In the genomic region with DNA sequence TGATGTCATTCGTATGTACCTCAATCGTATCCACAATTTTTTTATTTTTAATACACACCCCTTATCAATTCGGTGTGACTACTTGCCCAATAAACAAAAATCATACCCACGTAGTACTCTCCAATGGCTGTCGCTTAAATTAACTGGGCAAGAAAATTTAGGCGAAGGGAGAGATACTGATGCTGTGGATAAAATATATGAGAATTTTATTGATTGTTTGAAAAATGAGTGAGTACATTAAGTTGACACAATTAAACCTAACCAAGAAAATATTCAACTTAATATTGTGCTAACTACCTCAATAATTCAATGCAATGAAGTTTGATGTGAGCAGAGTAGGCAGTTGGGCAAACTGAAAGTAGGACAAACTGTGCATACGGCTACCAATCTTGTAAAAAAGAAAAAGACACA, we compare ENCODE assay signal across 4 worm cellular contexts.
A peak's percentile ranks its signal among the peaks of the same experiment; 100 is the strongest.
TF ChIP-seq lines count a peak whose summit lies in the region.

No protein-coding gene starts in this region.

TF ChIP-seq in whole organism, L2 larva, 48 proteins besides CTCF, POLR2A, EP300 and RAD21 (continues in another document):
- TF ChIP-seq unc-62 (GFP tag; optimal IDR thresholded peaks at IDR 0.05; lab: Kevin White, UChicago) (peak; percentile 97), lsy-2 (tag; optimal IDR thresholded peaks at IDR 0.05; lab: Kevin White, UChicago) (peak; percentile 96 to 98), sma-3 (GFP tag; optimal IDR thresholded peaks at IDR 0.05; lab: Kevin White, UChicago) (peak; percentile 99), snpc-4 (tag; optimal IDR thresholded peaks at IDR 0.05; lab: Kevin White, UChicago) (peak; percentile 90), F13H6.1 (tag; optimal IDR thresholded peaks at IDR 0.05; lab: Kevin White, UChicago) (peak; percentile 99), crh-2 (tag; optimal IDR thresholded peaks at IDR 0.05; lab: Kevin White, UChicago) (peak; percentile 100), elt-1 (tag; optimal IDR thresholded peaks at IDR 0.05; lab: Kevin White, UChicago) (no peak), elt-3 (tag; optimal IDR thresholded peaks at IDR 0.05; lab: Kevin White, UChicago) (peak; percentile 86), ztf-11 (tag; optimal IDR thresholded peaks at IDR 0.05; lab: Kevin White, UChicago) (peak; percentile 86), ceh-82 (tag; optimal IDR thresholded peaks at IDR 0.05; lab: Kevin White, UChicago) (peak; percentile 96), ztf-4 (tag; optimal IDR thresholded peaks at IDR 0.05; lab: Kevin White, UChicago) (peak; percentile 98), peb-1 (tag; optimal IDR thresholded peaks at IDR 0.05; lab: Kevin White, UChicago) (peak; percentile 48), lin-39 (tag; optimal IDR thresholded peaks at IDR 0.05; lab: Kevin White, UChicago) (peak; percentile 99), nhr-25 (tag; optimal IDR thresholded peaks at IDR 0.05; lab: Kevin White, UChicago) (peak; percentile 99), mbf-1 (tag; optimal IDR thresholded peaks at IDR 0.05; lab: Kevin White, UChicago) (peak; percentile 79), lin-11 (tag; optimal IDR thresholded peaks at IDR 0.05; lab: Kevin White, UChicago) (peak; percentile 63), nhr-10 (tag; optimal IDR thresholded peaks at IDR 0.05; lab: Kevin White, UChicago) (peak; percentile 99), nhr-12 (tag; optimal IDR thresholded peaks at IDR 0.05; lab: Kevin White, UChicago) (peak; percentile 82), mdl-1 (tag; optimal IDR thresholded peaks at IDR 0.05; lab: Kevin White, UChicago) (peak; percentile 88 to 95), Y55F3AM.14 (GFP tag; optimal IDR thresholded peaks at IDR 0.05; lab: Kevin White, UChicago) (peak; percentile 96), dmd-4 (tag; optimal IDR thresholded peaks at IDR 0.05; lab: Kevin White, UChicago) (peak; percentile 86)

TF ChIP-seq in whole organism, L4 larva, 104 proteins besides CTCF, POLR2A, EP300 and RAD21 (continues in another document):
- TF ChIP-seq egl-27 (tag; optimal IDR thresholded peaks at IDR 0.05; lab: Kevin White, UChicago) (peak; percentile 73), daf-16 (GFP tag; optimal IDR thresholded peaks at IDR 0.05; lab: Kevin White, UChicago) (peak; percentile 98 to 99), daf-16 (tag; optimal IDR thresholded peaks at IDR 0.05; lab: Kevin White, UChicago) (peak; percentile 99), ama-1 (optimal IDR thresholded peaks at IDR 0.05; lab: Kevin White, UChicago) (no peak), gei-8 (GFP tag; optimal IDR thresholded peaks at IDR 0.05; lab: Kevin White, UChicago) (peak; percentile 78), daf-8 (GFP tag; IDR thresholded peaks at IDR 0.05; lab: Robert Waterston, UW) (0 out of 2 replicates have a peak, but pooled peaks have one; percentile 76), skn-1 (tag; optimal IDR thresholded peaks at IDR 0.05; lab: Kevin White, UChicago) (peak; percentile 49), nhr-41 (GFP tag; IDR thresholded peaks at IDR 0.05; lab: Robert Waterston, UW) (peak; percentile 75), ZK546.5 (tag; optimal IDR thresholded peaks at IDR 0.05; lab: Kevin White, UChicago) (peak; percentile 36 to 85), nhr-76 (tag; optimal IDR thresholded peaks at IDR 0.05; lab: Kevin White, UChicago) (peak; percentile 85), snpc-4 (tag; optimal IDR thresholded peaks at IDR 0.05; lab: Kevin White, UChicago) (no peak), attf-4 (tag; optimal IDR thresholded peaks at IDR 0.05; lab: Kevin White, UChicago) (peak; percentile 61), nhr-6 (tag; optimal IDR thresholded peaks at IDR 0.05; lab: Kevin White, UChicago) (peak; percentile 94), nhr-102 (tag; optimal IDR thresholded peaks at IDR 0.05; lab: Kevin White, UChicago) (peak; percentile 100), hif-1 (tag; optimal IDR thresholded peaks at IDR 0.05; lab: Kevin White, UChicago) (peak; percentile 65 to 89), zfp-3 (GFP tag; conservative IDR thresholded peaks at IDR 0.05; lab: Robert Waterston, UW) (peak; percentile 95), mdl-1 (tag; optimal IDR thresholded peaks at IDR 0.05; lab: Kevin White, UChicago) (peak; percentile 96), ceh-20 (GFP tag; IDR thresholded peaks at IDR 0.05; lab: Robert Waterston, UW) (peak; percentile 98), hlh-11 (tag; optimal IDR thresholded peaks at IDR 0.05; lab: Kevin White, UChicago) (peak; percentile 97), fkh-10 (GFP tag; optimal IDR thresholded peaks at IDR 0.05; lab: Kevin White, UChicago) (peak; percentile 99), dve-1 (tag; optimal IDR thresholded peaks at IDR 0.05; lab: Kevin White, UChicago; ENCODE audit: insufficient read depth) (peak; percentile 100), nhr-11 (tag; optimal IDR thresholded peaks at IDR 0.05; lab: Kevin White, UChicago) (peak; percentile 99)

TF ChIP-seq in whole organism, late embryonic, 69 proteins besides CTCF, POLR2A, EP300 and RAD21 (continues in another document):
- TF ChIP-seq K09A11.1 (tag; optimal IDR thresholded peaks at IDR 0.05; lab: Kevin White, UChicago; ENCODE audit: insufficient read depth) (peak; percentile 80), ztf-16 (tag; optimal IDR thresholded peaks at IDR 0.05; lab: Kevin White, UChicago) (peak; percentile 67), T23F11.4 (GFP tag; optimal IDR thresholded peaks at IDR 0.05; lab: Kevin White, UChicago) (no peak), elt-4 (tag; optimal IDR thresholded peaks at IDR 0.05; lab: Kevin White, UChicago) (no peak), ceh-14 (tag; optimal IDR thresholded peaks at IDR 0.05; lab: Kevin White, UChicago) (peak; percentile 63), gmeb-2 (tag; optimal IDR thresholded peaks at IDR 0.05; lab: Kevin White, UChicago) (peak; percentile 1), pag-3 (tag; optimal IDR thresholded peaks at IDR 0.05; lab: Kevin White, UChicago; ENCODE audit: borderline replicate concordance) (no peak), pqm-1 (tag; optimal IDR thresholded peaks at IDR 0.05; lab: Kevin White, UChicago) (peak; percentile 81), sox-4 (tag; optimal IDR thresholded peaks at IDR 0.05; lab: Kevin White, UChicago) (no peak), syd-9 (tag; optimal IDR thresholded peaks at IDR 0.05; lab: Kevin White, UChicago) (peak; percentile 60), hlh-30 (tag; optimal IDR thresholded peaks at IDR 0.05; lab: Kevin White, UChicago; ENCODE audit: insufficient read depth) (peak; percentile 72), dve-1 (tag; optimal IDR thresholded peaks at IDR 0.05; lab: Kevin White, UChicago) (peak; percentile 96), unc-55 (GFP tag; optimal IDR thresholded peaks at IDR 0.05; lab: Kevin White, UChicago) (peak; percentile 80), mec-3 (tag; optimal IDR thresholded peaks at IDR 0.05; lab: Kevin White, UChicago; ENCODE audit: borderline replicate concordance) (no peak), madf-2 (tag; optimal IDR thresholded peaks at IDR 0.05; lab: Kevin White, UChicago) (peak; percentile 58), ceh-18 (tag; optimal IDR thresholded peaks at IDR 0.05; lab: Kevin White, UChicago) (peak; percentile 98), ceh-34 (tag; optimal IDR thresholded peaks at IDR 0.05; lab: Kevin White, UChicago) (peak; percentile 80), odd-2 (tag; optimal IDR thresholded peaks at IDR 0.05; lab: Kevin White, UChicago) (peak; percentile 42), fkh-10 (GFP tag; optimal IDR thresholded peaks at IDR 0.05; lab: Kevin White, UChicago) (peak; percentile 86), pat-9 (tag; optimal IDR thresholded peaks at IDR 0.05; lab: Kevin White, UChicago) (peak; percentile 21), Y22D7AL.16 (tag; optimal IDR thresholded peaks at IDR 0.05; lab: Kevin White, UChicago) (no peak), ets-4 (tag; optimal IDR thresholded peaks at IDR 0.05; lab: Kevin White, UChicago) (peak; percentile 70), ceh-2 (tag; optimal IDR thresholded peaks at IDR 0.05; lab: Kevin White, UChicago) (peak; percentile 63), hlh-8 (tag; optimal IDR thresholded peaks at IDR 0.05; lab: Kevin White, UChicago) (no peak)

TF ChIP-seq in whole organism, mixed stage, embryonic, 35 proteins besides CTCF, POLR2A, EP300 and RAD21 (continues in another document):
- TF ChIP-seq ceh-43 (GFP tag; optimal IDR thresholded peaks at IDR 0.05; lab: Kevin White, UChicago): no peak
- no peak for TF ChIP-seq elt-1 (tag; optimal IDR thresholded peaks at IDR 0.05; lab: Kevin White, UChicago; ENCODE audit: borderline replicate concordance, insufficient read depth)
- peak; percentile 88 for TF ChIP-seq lsy-2 (tag; optimal IDR thresholded peaks at IDR 0.05; lab: Kevin White, UChicago)
- TF ChIP-seq bed-3 (GFP tag; optimal IDR thresholded peaks at IDR 0.05; lab: Kevin White, UChicago): no peak
- TF ChIP-seq lin-13 (tag; optimal IDR thresholded peaks at IDR 0.05; lab: Kevin White, UChicago): no peak
- TF ChIP-seq hlh-1 (tag; optimal IDR thresholded peaks at IDR 0.05; lab: Kevin White, UChicago): peak; percentile 55
- TF ChIP-seq unc-62 (GFP tag; optimal IDR thresholded peaks at IDR 0.05; lab: Kevin White, UChicago): peak; percentile 91
- TF ChIP-seq pha-4 (tag; optimal IDR thresholded peaks at IDR 0.05; lab: Kevin White, UChicago): peak; percentile 83
- peak; percentile 78 for TF ChIP-seq nhr-28 (tag; optimal IDR thresholded peaks at IDR 0.05; lab: Kevin White, UChicago)
- peak; percentile 13 for TF ChIP-seq lin-32 (GFP tag; optimal IDR thresholded peaks at IDR 0.05; lab: Kevin White, UChicago)
- TF ChIP-seq sptf-1 (tag; optimal IDR thresholded peaks at IDR 0.05; lab: Kevin White, UChicago): peak; percentile 74
- peak; percentile 37 for TF ChIP-seq mls-2 (tag; optimal IDR thresholded peaks at IDR 0.05; lab: Kevin White, UChicago)
- TF ChIP-seq mep-1 (tag; optimal IDR thresholded peaks at IDR 0.05; lab: Kevin White, UChicago): peak; percentile 79
- peak; percentile 65 for TF ChIP-seq unc-120 (tag; optimal IDR thresholded peaks at IDR 0.05; lab: Kevin White, UChicago; ENCODE audit: poor library complexity, severe bottlenecking)
- peak; percentile 55 for TF ChIP-seq cnd-1 (tag; optimal IDR thresholded peaks at IDR 0.05; lab: Kevin White, UChicago)
- no peak for TF ChIP-seq flh-1 (GFP tag; optimal IDR thresholded peaks at IDR 0.05; lab: Kevin White, UChicago)
- TF ChIP-seq blmp-1 (tag; optimal IDR thresholded peaks at IDR 0.05; lab: Kevin White, UChicago): peak; percentile 54
- TF ChIP-seq ces-1 (GFP tag; optimal IDR thresholded peaks at IDR 0.05; lab: Kevin White, UChicago): peak; percentile 98
- no peak for TF ChIP-seq snpc-4 (tag; optimal IDR thresholded peaks at IDR 0.05; lab: Kevin White, UChicago)
- peak; percentile 99 for TF ChIP-seq nhr-237 (tag; optimal IDR thresholded peaks at IDR 0.05; lab: Kevin White, UChicago)
- peak; percentile 82 for TF ChIP-seq ceh-39 (tag; optimal IDR thresholded peaks at IDR 0.05; lab: Kevin White, UChicago)
- TF ChIP-seq tbx-8 (GFP tag; optimal IDR thresholded peaks at IDR 0.05; lab: Kevin White, UChicago): peak; percentile 29
- peak; percentile 53 for TF ChIP-seq nhr-2 (tag; optimal IDR thresholded peaks at IDR 0.05; lab: Kevin White, UChicago)
- TF ChIP-seq M03D4.4 (tag; optimal IDR thresholded peaks at IDR 0.05; lab: Kevin White, UChicago): peak; percentile 48
- peak; percentile 69 for TF ChIP-seq nhr-12 (tag; optimal IDR thresholded peaks at IDR 0.05; lab: Kevin White, UChicago)
- peak; percentile 85 for TF ChIP-seq drap-1 (GFP tag; optimal IDR thresholded peaks at IDR 0.05; lab: Kevin White, UChicago)
- no peak for TF ChIP-seq zip-8 (tag; optimal IDR thresholded peaks at IDR 0.05; lab: Kevin White, UChicago)
